Worm (Caenorhabditis elegans) whole organism, L4 larva: ENCODE measurements around the gene nhr-121.

Experiments used
- aha-1 ChIP-seq: fragments of 150-350 bp; peaks from one replicate; lab custom pipeline; 2014; ENCODE audit warnings: missing biosample characterization, missing genetic modification characterization
- attf-4 ChIP-seq: sonication (generic microtip); optimal IDR thresholded peaks from 3 replicates; lab custom pipeline; 2017; ENCODE audit warnings: missing biosample characterization, missing genetic modification characterization
- daf-16 ChIP-seq, 3 experiments: sonication (generic microtip); optimal IDR thresholded peaks; 2 replicates each; lab custom pipeline; 2016 to 2017; ENCODE audit warnings: missing genetic modification characterization in 3 of 3, missing genetic modification reagents in 3 of 3, mild to moderate bottlenecking in 2 of 3, missing compliant biosample characterization in 2 of 3, missing biosample characterization in 1 of 3, moderate library complexity in 1 of 3
- jun-1 ChIP-seq: fragments of 150-350 bp; optimal IDR thresholded peaks from 2 replicates; lab custom pipeline; 2014; ENCODE audit warnings: missing biosample characterization, missing genetic modification reagents, missing genetic modification characterization
- mxl-3 ChIP-seq: fragments of 200-800 bp; sonication (Bioruptor generic); optimal IDR thresholded peaks from 2 replicates; lab custom pipeline; 2018; ENCODE audit warnings: mild to moderate bottlenecking, missing genetic modification characterization, missing compliant biosample characterization
- nhr-237 ChIP-seq: sonication (generic microtip); optimal IDR thresholded peaks from 2 replicates; lab custom pipeline; 2017; ENCODE audit warnings: missing biosample characterization, missing genetic modification characterization
- nhr-25 ChIP-seq: sonication (generic microtip); optimal IDR thresholded peaks from 2 replicates; lab custom pipeline; 2017; ENCODE audit warnings: missing genetic modification characterization, mild to moderate bottlenecking, missing compliant biosample characterization, antibody characterized with exemption, moderate library complexity, borderline replicate concordance; ENCODE audit not compliant: insufficient read depth
- nhr-28 ChIP-seq: fragments of 150-350 bp; optimal IDR thresholded peaks from 2 replicates; lab custom pipeline; 2014; ENCODE audit warnings: missing biosample characterization, missing genetic modification characterization
- unc-130 ChIP-seq: sonication (generic microtip); optimal IDR thresholded peaks from 2 replicates; lab custom pipeline; 2016; ENCODE audit warnings: missing genetic modification reagents, missing genetic modification characterization, missing compliant biosample characterization

DNA sequence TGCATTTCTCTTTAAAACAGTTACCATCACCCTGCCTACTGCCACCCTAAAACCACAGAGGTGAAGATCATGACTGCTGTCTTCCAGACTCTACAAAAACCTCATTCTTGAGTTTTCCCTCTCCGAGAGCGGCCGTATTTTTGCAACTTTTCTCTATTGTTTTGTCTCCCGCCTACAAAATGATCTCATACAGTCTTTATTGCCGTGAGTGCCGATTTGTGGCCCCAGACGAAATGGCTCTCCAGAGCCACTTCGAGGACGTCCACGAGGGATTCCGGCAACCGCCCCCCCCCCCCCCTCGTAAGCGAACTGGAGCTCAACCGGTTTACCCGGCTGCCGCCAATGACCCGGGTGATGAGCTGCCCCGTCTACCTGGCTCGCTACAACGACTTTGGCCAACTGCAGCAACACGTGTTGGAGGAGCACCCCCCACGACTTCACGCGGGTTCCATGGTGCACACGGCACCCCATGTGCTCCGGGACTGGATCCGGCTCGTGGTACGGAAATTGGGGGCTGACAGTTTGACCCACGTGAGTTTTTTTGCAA, 29.8 kb downstream of the nhr-121 start:
- no peak for TF ChIP-seq daf-16 (GFP tag; optimal IDR thresholded peaks at IDR 0.05; lab: Kevin White, UChicago)
- no peak for TF ChIP-seq daf-16 (tag; optimal IDR thresholded peaks at IDR 0.05; lab: Kevin White, UChicago)
- no peak for TF ChIP-seq nhr-28 (tag; lab: Kevin White, UChicago)
- no peak for TF ChIP-seq attf-4 (tag; lab: Kevin White, UChicago)
- TF ChIP-seq aha-1 (tag; lab: Kevin White, UChicago): peak; percentile 90
- no peak for TF ChIP-seq unc-130 (GFP tag; lab: Kevin White, UChicago)
- TF ChIP-seq mxl-3 (GFP tag; lab: Kevin White, UChicago): no peak
- TF ChIP-seq nhr-25 (tag; lab: Kevin White, UChicago): no peak
- TF ChIP-seq nhr-237 (tag; lab: Kevin White, UChicago): no peak
- no peak for TF ChIP-seq jun-1 (tag; lab: Kevin White, UChicago)
